Fruit fly (Drosophila melanogaster): ENCODE measurements around the gene TAF1B.

DNA sequence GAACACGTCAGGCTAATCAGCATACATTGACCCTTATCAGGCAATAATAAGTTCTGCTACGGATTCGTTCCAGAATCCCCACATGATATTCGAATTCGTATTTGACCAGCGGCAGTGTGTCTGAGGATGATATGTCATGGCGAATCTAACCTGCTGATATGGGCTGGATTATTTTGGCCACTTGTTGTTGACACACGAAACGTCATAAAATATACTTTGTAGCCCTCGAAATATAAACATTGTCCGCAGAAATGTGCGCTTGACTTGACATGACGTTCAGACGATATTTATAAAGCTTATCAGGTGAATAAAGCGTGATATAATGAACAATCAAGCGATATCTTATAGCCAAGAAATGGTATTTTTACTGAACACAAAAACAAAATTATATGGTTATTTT lies 22.4 kb upstream of the TAF1B start:
- TF ChIP-seq CG17385 (GFP tag; optimal IDR thresholded peaks at IDR 0.05) (no peak), Hr39 (optimal IDR thresholded peaks at IDR 0.05) (no peak)
